Fruit fly (Drosophila melanogaster) whole organism, prepupa: ENCODE measurements around the gene CG13667.

ENCODE experiments used
- Blimp-1 ChIP-seq: fragments of 200-800 bp; sonication (Bioruptor generic); optimal IDR thresholded peaks from 3 replicates; lab custom pipeline; 2017; ENCODE audit warnings: missing biosample characterization, missing genetic modification characterization, mild to moderate bottlenecking, moderate library complexity, missing genetic modification reagents
- CG11294 ChIP-seq: fragments of 200-800 bp; sonication (Bioruptor generic); IDR thresholded peaks from 2 replicates; pipeline ENCODE4 v1.3.6; 2022; ENCODE audit warnings: missing biosample characterization, missing genetic modification characterization
- CG11902 ChIP-seq: fragments of 200-800 bp; sonication (Bioruptor generic); optimal IDR thresholded peaks from 3 replicates; lab custom pipeline; 2016; ENCODE audit warnings: missing biosample characterization, missing genetic modification characterization
- CG15336 ChIP-seq: fragments of 200-800 bp; sonication (Bioruptor generic); IDR thresholded peaks from 2 replicates; pipeline ENCODE4 v1.3.6; 2022; ENCODE audit warnings: missing biosample characterization, missing genetic modification characterization
- CG1621 ChIP-seq: fragments of 200-800 bp; sonication (Bioruptor generic); optimal IDR thresholded peaks from 3 replicates; lab custom pipeline; 2018; ENCODE audit warnings: missing biosample characterization, mild to moderate bottlenecking, missing genetic modification characterization
- CG3032 ChIP-seq: fragments of 200-800 bp; optimal IDR thresholded peaks from 2 replicates; lab custom pipeline; 2019; ENCODE audit warnings: missing biosample characterization, mild to moderate bottlenecking, missing genetic modification characterization, moderate library complexity
- CG31627 ChIP-seq: fragments of 200-800 bp; sonication (Bioruptor generic); optimal IDR thresholded peaks from 3 replicates; lab custom pipeline; 2016; ENCODE audit warnings: missing biosample characterization, missing genetic modification characterization
- CG32006 ChIP-seq: fragments of 200-800 bp; sonication (Bioruptor generic); optimal IDR thresholded peaks from 3 replicates; lab custom pipeline; 2017; ENCODE audit warnings: missing biosample characterization, mild to moderate bottlenecking, missing genetic modification characterization
- CG34406 ChIP-seq: fragments of 200-800 bp; sonication (Bioruptor generic); optimal IDR thresholded peaks from 3 replicates; lab custom pipeline; 2016; ENCODE audit warnings: missing biosample characterization, missing genetic modification characterization
- CG3919 ChIP-seq: fragments of 200-800 bp; sonication (Bioruptor generic); optimal IDR thresholded peaks from 3 replicates; lab custom pipeline; 2016; ENCODE audit warnings: missing biosample characterization, missing genetic modification characterization
- CG4318 ChIP-seq: fragments of 200-800 bp; sonication (Bioruptor generic); optimal IDR thresholded peaks from 3 replicates; lab custom pipeline; 2017; ENCODE audit warnings: missing biosample characterization, mild to moderate bottlenecking, missing genetic modification characterization
- CG6808 ChIP-seq: fragments of 200-800 bp; sonication (Bioruptor generic); optimal IDR thresholded peaks from 3 replicates; lab custom pipeline; 2017; ENCODE audit warnings: missing biosample characterization, missing genetic modification characterization, mild to moderate bottlenecking, moderate library complexity, missing genetic modification reagents
- CG6854 ChIP-seq: fragments of 200-800 bp; sonication (Bioruptor generic); optimal IDR thresholded peaks from 2 replicates; lab custom pipeline; 2017; ENCODE audit warnings: missing biosample characterization, mild to moderate bottlenecking, missing genetic modification characterization
- CG8119 ChIP-seq: fragments of 200-800 bp; sonication (Bioruptor generic); IDR thresholded peaks from 3 replicates; pipeline ENCODE4 v1.3.6; 2022; ENCODE audit warnings: missing biosample characterization, missing genetic modification characterization
- CG8319 ChIP-seq: fragments of 200-800 bp; sonication (Bioruptor generic); optimal IDR thresholded peaks from 3 replicates; lab custom pipeline; 2016; ENCODE audit warnings: missing biosample characterization, missing genetic modification characterization
- CG8632 ChIP-seq: fragments of 200-800 bp; sonication (Bioruptor generic); optimal IDR thresholded peaks from 3 replicates; lab custom pipeline; 2016; ENCODE audit warnings: missing biosample characterization, missing genetic modification characterization
- Eip75B ChIP-seq: fragments of 200-800 bp; sonication (Bioruptor generic); optimal IDR thresholded peaks from 3 replicates; lab custom pipeline; 2016; ENCODE audit warnings: missing biosample characterization, missing genetic modification characterization
- Eip78C ChIP-seq: fragments of 200-800 bp; sonication (Bioruptor generic); peaks from one replicate; lab custom pipeline; 2016; ENCODE audit warnings: missing biosample characterization, missing genetic modification characterization
- Ets21C ChIP-seq: fragments of 200-800 bp; sonication (Bioruptor generic); optimal IDR thresholded peaks from 3 replicates; lab custom pipeline; 2016; ENCODE audit warnings: missing biosample characterization, missing genetic modification characterization
- Gug ChIP-seq: fragments of 200-800 bp; sonication (Bioruptor generic); IDR thresholded peaks from 2 replicates; pipeline ENCODE4 v1.3.6; 2022; ENCODE audit warnings: missing biosample characterization, missing genetic modification characterization
- Hr38 ChIP-seq: sonication (Bioruptor generic); optimal IDR thresholded peaks from 2 replicates; lab custom pipeline; 2016; ENCODE audit warnings: missing biosample characterization, missing genetic modification characterization
- Hr39 ChIP-seq: fragments of 200-800 bp; sonication (Bioruptor generic); optimal IDR thresholded peaks from 2 replicates; lab custom pipeline; 2016; ENCODE audit warnings: missing biosample characterization, missing genetic modification characterization
- Hr4 ChIP-seq: fragments of 200-800 bp; sonication (Bioruptor generic); optimal IDR thresholded peaks from 3 replicates; lab custom pipeline; 2016; ENCODE audit warnings: missing biosample characterization, missing genetic modification characterization
- Lpt ChIP-seq: fragments of 200-800 bp; sonication (Bioruptor generic); optimal IDR thresholded peaks from 3 replicates; lab custom pipeline; 2016; ENCODE audit warnings: missing biosample characterization, missing genetic modification characterization
- Met ChIP-seq: fragments of 200-800 bp; sonication (Bioruptor generic); optimal IDR thresholded peaks from 3 replicates; lab custom pipeline; 2016; ENCODE audit warnings: missing biosample characterization, missing genetic modification characterization
- OdsH ChIP-seq: fragments of 200-800 bp; sonication (Bioruptor generic); optimal IDR thresholded peaks from 3 replicates; lab custom pipeline; 2016; ENCODE audit warnings: missing biosample characterization, missing genetic modification characterization
- Smox ChIP-seq: fragments of 200-800 bp; sonication (Bioruptor generic); optimal IDR thresholded peaks from 3 replicates; lab custom pipeline; 2016; ENCODE audit warnings: missing biosample characterization, missing genetic modification characterization
- Sox102F ChIP-seq: fragments of 200-800 bp; sonication (Bioruptor generic); optimal IDR thresholded peaks from 2 replicates; lab custom pipeline; 2016; ENCODE audit warnings: missing biosample characterization, mild to moderate bottlenecking, missing genetic modification characterization
- Sox14 ChIP-seq: fragments of 200-800 bp; sonication (Bioruptor generic); optimal IDR thresholded peaks from 3 replicates; lab custom pipeline; 2016; ENCODE audit warnings: missing biosample characterization, missing genetic modification characterization
- Sox15 ChIP-seq: fragments of 200-800 bp; sonication (Bioruptor generic); optimal IDR thresholded peaks from 3 replicates; lab custom pipeline; 2016; ENCODE audit warnings: missing biosample characterization, missing genetic modification characterization
- achi ChIP-seq: fragments of 200-800 bp; sonication (Bioruptor generic); optimal IDR thresholded peaks from 3 replicates; lab custom pipeline; 2016; ENCODE audit warnings: missing biosample characterization, missing genetic modification characterization
- cyc ChIP-seq: fragments of 200-800 bp; sonication (Bioruptor generic); optimal IDR thresholded peaks from 3 replicates; lab custom pipeline; 2016; ENCODE audit warnings: missing biosample characterization, missing genetic modification characterization
- dac ChIP-seq: fragments of 200-800 bp; sonication (Bioruptor generic); optimal IDR thresholded peaks from 2 replicates; lab custom pipeline; 2017; ENCODE audit warnings: missing biosample characterization, mild to moderate bottlenecking, missing genetic modification characterization
- esn ChIP-seq: fragments of 200-800 bp; sonication (Bioruptor generic); optimal IDR thresholded peaks from 2 replicates; lab custom pipeline; 2016; ENCODE audit warnings: missing biosample characterization, mild to moderate bottlenecking, missing genetic modification characterization, moderate library complexity
- fd59A ChIP-seq: fragments of 200-800 bp; sonication (Bioruptor generic); optimal IDR thresholded peaks from 2 replicates; lab custom pipeline; 2017; ENCODE audit warnings: missing biosample characterization, mild to moderate bottlenecking, missing genetic modification characterization, missing genetic modification reagents
- fkh ChIP-seq: fragments of 200-800 bp; sonication (Bioruptor generic); optimal IDR thresholded peaks from 3 replicates; lab custom pipeline; 2017; ENCODE audit warnings: missing biosample characterization, mild to moderate bottlenecking, missing genetic modification characterization, moderate library complexity
- lz ChIP-seq: fragments of 200-800 bp; sonication (Bioruptor generic); optimal IDR thresholded peaks from 3 replicates; lab custom pipeline; 2016; ENCODE audit warnings: missing biosample characterization, missing genetic modification characterization
- net ChIP-seq: fragments of 200-800 bp; sonication (Bioruptor generic); optimal IDR thresholded peaks from 3 replicates; lab custom pipeline; 2016; ENCODE audit warnings: missing biosample characterization, missing genetic modification characterization
- pdm3 ChIP-seq: fragments of 200-800 bp; sonication (Bioruptor generic); optimal IDR thresholded peaks from 3 replicates; lab custom pipeline; 2016; ENCODE audit warnings: missing biosample characterization, missing genetic modification characterization
- salr ChIP-seq, 2 experiments: fragments of 200-800 bp; sonication (Bioruptor generic); optimal IDR thresholded peaks; 3 replicates each; lab custom pipeline; 2016 to 2018; ENCODE audit warnings: missing biosample characterization in 2 of 2, missing genetic modification characterization in 2 of 2, mild to moderate bottlenecking in 1 of 2
- ss ChIP-seq, 2 experiments: fragments of 200-800 bp; sonication (Bioruptor generic); optimal IDR thresholded peaks; 2 replicates in 1 of 2; 3 replicates in 1 of 2; lab custom pipeline; 2017 to 2018; ENCODE audit warnings: mild to moderate bottlenecking in 2 of 2, missing biosample characterization in 2 of 2, missing genetic modification characterization in 2 of 2, moderate library complexity in 1 of 2
- svp ChIP-seq: fragments of 200-800 bp; sonication (Bioruptor generic); peaks from one replicate; lab custom pipeline; 2016; ENCODE audit warnings: missing biosample characterization, missing genetic modification characterization
- topi ChIP-seq: fragments of 200-800 bp; sonication (Bioruptor generic); optimal IDR thresholded peaks from 3 replicates; lab custom pipeline; 2016; ENCODE audit warnings: missing biosample characterization, missing genetic modification characterization
- vri ChIP-seq: fragments of 200-800 bp; sonication (Bioruptor generic); optimal IDR thresholded peaks from 3 replicates; lab custom pipeline; 2016; ENCODE audit warnings: missing biosample characterization, mild to moderate bottlenecking, missing genetic modification characterization

The CG13667 gene

dm6 chr3L:8395630-8396168 is 9.6 kb upstream of the CG13667 start, which contains the start of gene CG7120 (continued):
- TF ChIP-seq CG8319 (no peak), net (no peak), CG6808 (GFP tag; lab: Kevin White, UChicago) (no peak), esn (GFP tag; lab: Kevin White, UChicago) (peak; percentile 35), Sox15 (GFP tag; lab: Kevin White, UChicago) (no peak), Sox14 (GFP tag; lab: Kevin White, UChicago) (peak; percentile 23), CG11294 (GFP tag; lab: Robert Waterston, UW) (no peak), ss (GFP tag; optimal IDR thresholded peaks at IDR 0.05; lab: Kevin White, UChicago) (no peak)

DNA sequence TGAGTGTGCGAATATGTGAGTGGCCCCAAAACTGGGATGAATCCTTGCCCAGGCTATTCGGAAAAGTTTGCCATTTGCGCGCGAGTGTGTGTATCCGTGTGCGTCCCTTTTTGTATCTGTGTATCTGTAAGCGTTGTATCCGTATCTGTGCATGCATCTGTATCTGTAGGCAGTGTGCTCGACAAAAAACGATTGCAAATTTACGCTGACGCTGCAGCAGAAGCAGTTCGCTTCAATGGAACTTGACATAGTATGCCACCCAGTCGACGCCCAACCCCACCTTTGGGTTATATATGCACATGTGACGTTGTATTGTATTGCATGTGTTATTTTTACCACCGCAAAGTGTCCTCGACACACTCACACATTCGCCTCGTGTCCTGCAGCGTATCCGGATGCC is 9.1 kb upstream of the CG13667 start:
- no peak for TF ChIP-seq salr (GFP tag; optimal IDR thresholded peaks at IDR 0.05; lab: Kevin White, UChicago)
- no peak for TF ChIP-seq vri (GFP tag; lab: Kevin White, UChicago)
- no peak for TF ChIP-seq pdm3 (GFP tag; lab: Kevin White, UChicago)
- no peak for TF ChIP-seq Sox15 (GFP tag; lab: Kevin White, UChicago)
- TF ChIP-seq Hr4 = no peak
- no peak for TF ChIP-seq ss (GFP tag; optimal IDR thresholded peaks at IDR 0.05; lab: Kevin White, UChicago)
- no peak for TF ChIP-seq achi (GFP tag; lab: Kevin White, UChicago)
- no peak for TF ChIP-seq CG1621
- TF ChIP-seq CG8632 (GFP tag; lab: Kevin White, UChicago) = no peak
- TF ChIP-seq Lpt (GFP tag; lab: Kevin White, UChicago) = no peak
- TF ChIP-seq CG8119 (GFP tag; lab: Robert Waterston, UW) = no peak
- no peak for TF ChIP-seq fkh (GFP tag; lab: Kevin White, UChicago)
- no peak for TF ChIP-seq fd59A (GFP tag; lab: Kevin White, UChicago)
- TF ChIP-seq Hr39 (GFP tag; lab: Kevin White, UChicago) = no peak
- TF ChIP-seq svp (GFP tag; lab: Kevin White, UChicago) = no peak
- no peak for TF ChIP-seq Blimp-1 (GFP tag; lab: Kevin White, UChicago)
- TF ChIP-seq OdsH (GFP tag; lab: Kevin White, UChicago) = no peak

DNA sequence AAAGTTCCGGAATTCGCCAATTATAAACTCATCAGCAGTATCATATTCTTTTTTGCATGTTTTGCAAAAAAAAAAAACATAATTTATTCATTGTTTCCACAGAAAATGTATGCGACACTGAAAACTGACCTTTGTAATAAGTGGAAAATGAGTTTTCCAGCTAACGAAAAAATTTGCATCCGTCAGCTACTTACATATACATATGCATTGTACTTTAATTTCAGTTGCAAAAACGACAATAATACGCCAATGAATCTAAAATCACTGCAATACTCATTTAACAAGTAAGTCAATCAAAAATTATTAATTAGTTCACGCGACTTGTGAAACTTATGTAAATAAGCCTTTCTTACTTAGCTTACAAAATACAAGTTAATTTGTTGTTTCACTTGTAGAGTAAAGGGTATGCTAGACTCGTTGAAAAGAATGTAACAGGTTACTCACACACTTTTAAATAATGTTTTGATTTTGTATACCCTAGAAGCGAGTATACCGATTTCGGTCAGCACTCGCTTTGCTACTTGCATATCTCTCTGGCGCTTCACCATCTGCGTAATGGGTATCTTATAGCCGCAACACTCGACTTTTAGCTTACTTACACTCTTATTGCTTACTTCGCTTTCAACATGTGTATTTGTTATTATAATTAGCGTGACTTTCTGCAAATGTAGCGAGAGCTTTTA is 6.3 kb upstream of the CG13667 start:
- TF ChIP-seq net (no peak), Ets21C (GFP tag; lab: Kevin White, UChicago) (no peak), Sox14 (GFP tag; lab: Kevin White, UChicago) (no peak), cyc (no peak), lz (no peak), Gug (GFP tag; lab: Robert Waterston, UW) (peak; percentile 60; the same call in 1 of the 2 replicates), CG11902 (GFP tag; lab: Kevin White, UChicago) (peak; percentile 82), CG32006 (GFP tag; lab: Kevin White, UChicago) (no peak), dac (GFP tag; lab: Kevin White, UChicago) (no peak), Eip75B (GFP tag; lab: Kevin White, UChicago) (no peak), CG31627 (GFP tag; lab: Kevin White, UChicago) (peak; percentile 90), CG4318 (GFP tag; lab: Kevin White, UChicago) (no peak), Smox (GFP tag; lab: Kevin White, UChicago) (no peak), CG8119 (GFP tag; lab: Robert Waterston, UW) (peak; percentile 74; the same call in 2 of the 3 replicates), CG1621 (peak; percentile 66), Hr4 (no peak), CG8319 (peak; percentile 74), CG15336 (GFP tag; lab: Robert Waterston, UW) (peak; percentile 83), fkh (GFP tag; lab: Kevin White, UChicago) (no peak), Eip78C (no peak), Met (GFP tag; lab: Kevin White, UChicago) (no peak), CG3032 (tag; lab: Kevin White, UChicago) (peak; percentile 80), Blimp-1 (GFP tag; lab: Kevin White, UChicago) (peak; percentile 68), pdm3 (GFP tag; lab: Kevin White, UChicago) (no peak), Hr38 (no peak), achi (GFP tag; lab: Kevin White, UChicago) (no peak), CG34406 (GFP tag; lab: Kevin White, UChicago) (peak; percentile 77), Sox102F (GFP tag; lab: Kevin White, UChicago) (peak; percentile 85), CG6854 (peak; percentile 60), CG3919 (GFP tag; lab: Kevin White, UChicago) (no peak), CG6808 (GFP tag; lab: Kevin White, UChicago) (no peak), topi (no peak), salr (GFP tag; optimal IDR thresholded peaks at IDR 0.05; lab: Kevin White, UChicago) (peak in 1 of 2 experiments; percentile 72), fd59A (GFP tag; lab: Kevin White, UChicago) (peak; percentile 49), vri (GFP tag; lab: Kevin White, UChicago) (no peak)
